Worm (Caenorhabditis elegans) whole organism, L4 larva: ENCODE results near the gene mnk-1.

Source experiments
- F10B5.3 ChIP-seq: sonication (generic microtip); optimal IDR thresholded peaks from 2 replicates; lab custom pipeline; 2016; ENCODE audit warnings: mild to moderate bottlenecking, missing genetic modification characterization, missing compliant biosample characterization
- F44E2.7 ChIP-seq: fragments of 200-800 bp; sonication (Bioruptor generic); IDR thresholded peaks from 2 replicates; pipeline ENCODE4 v2.1.2; 2022; ENCODE audit warnings: missing genetic modification characterization, missing compliant biosample characterization
- T20F7.1 ChIP-seq: fragments of 200-800 bp; sonication (Bioruptor generic); optimal IDR thresholded peaks from 2 replicates; lab custom pipeline; 2018; ENCODE audit warnings: mild to moderate bottlenecking, missing genetic modification characterization, missing compliant biosample characterization
- T26A8.4 ChIP-seq: fragments of 200-800 bp; sonication (Bioruptor generic); IDR thresholded peaks from 2 replicates; pipeline ENCODE4 v1.3.6; 2022; ENCODE audit warnings: missing genetic modification characterization, missing compliant biosample characterization
- Y48G9A.11 ChIP-seq: fragments of 200-800 bp; sonication (Bioruptor generic); IDR thresholded peaks from 2 replicates; pipeline ENCODE4 v1.3.6; 2022; ENCODE audit warnings: missing genetic modification reagents, missing genetic modification characterization, missing compliant biosample characterization
- Y5F2A.4 ChIP-seq: fragments of 200-800 bp; sonication (Bioruptor generic); optimal IDR thresholded peaks from 2 replicates; lab custom pipeline; 2018; ENCODE audit warnings: mild to moderate bottlenecking, missing genetic modification characterization, missing compliant biosample characterization
- aha-1 ChIP-seq: fragments of 150-350 bp; peaks from one replicate; lab custom pipeline; 2014; ENCODE audit warnings: missing biosample characterization, missing genetic modification characterization
- ceh-20 ChIP-seq: fragments of 200-800 bp; sonication (Bioruptor generic); IDR thresholded peaks from 2 replicates; pipeline ENCODE4 v1.3.6; 2022; ENCODE audit warnings: missing genetic modification reagents, missing genetic modification characterization, missing compliant biosample characterization
- ceh-32 ChIP-seq: sonication (generic microtip); optimal IDR thresholded peaks from 2 replicates; lab custom pipeline; 2016; ENCODE audit warnings: mild to moderate bottlenecking, missing genetic modification characterization, missing compliant biosample characterization; ENCODE audit not compliant: poor library complexity
- ceh-44 ChIP-seq: fragments of 200-800 bp; sonication (Bioruptor generic); IDR thresholded peaks from 2 replicates; pipeline ENCODE4 v1.3.6; 2022; ENCODE audit warnings: missing genetic modification reagents, missing genetic modification characterization, missing compliant biosample characterization
- ces-1 ChIP-seq: fragments of 150-350 bp; sonication (generic microtip); optimal IDR thresholded peaks from 4 replicates; lab custom pipeline; 2014; ENCODE audit warnings: missing biosample characterization, missing genetic modification reagents, missing genetic modification characterization
- daf-12 ChIP-seq: fragments of 150-350 bp; optimal IDR thresholded peaks from 2 replicates; lab custom pipeline; 2014; ENCODE audit warnings: missing biosample characterization, missing genetic modification reagents, missing genetic modification characterization
- daf-16 ChIP-seq, 3 experiments: sonication (generic microtip); optimal IDR thresholded peaks; 2 replicates each; lab custom pipeline; 2016 to 2017; ENCODE audit warnings: missing genetic modification characterization in 3 of 3, missing genetic modification reagents in 3 of 3, mild to moderate bottlenecking in 2 of 3, missing compliant biosample characterization in 2 of 3, missing biosample characterization in 1 of 3, moderate library complexity in 1 of 3
- daf-19 ChIP-seq: fragments of 200-800 bp; sonication (Bioruptor generic); conservative IDR thresholded peaks from 2 replicates; pipeline ENCODE4 v1.3.6; 2022; ENCODE audit warnings: missing genetic modification characterization, missing compliant biosample characterization
- dmd-6 ChIP-seq: fragments of 200-800 bp; sonication (Bioruptor generic); IDR thresholded peaks from 2 replicates; pipeline ENCODE4 v1.3.6; 2022; ENCODE audit warnings: missing genetic modification reagents, missing genetic modification characterization, missing compliant biosample characterization
- duxl-1 ChIP-seq: sonication (generic microtip); optimal IDR thresholded peaks from 2 replicates; lab custom pipeline; 2016; ENCODE audit warnings: mild to moderate bottlenecking, missing genetic modification characterization, moderate library complexity, missing compliant biosample characterization; ENCODE audit not compliant: poor library complexity
- dve-1 ChIP-seq: sonication (generic microtip); optimal IDR thresholded peaks from 2 replicates; lab custom pipeline; 2017; ENCODE audit warnings: antibody characterized with exemption, mild to moderate bottlenecking, missing genetic modification characterization, missing compliant biosample characterization; ENCODE audit not compliant: insufficient read depth
- fos-1 ChIP-seq: fragments of 150-350 bp; optimal IDR thresholded peaks from 2 replicates; lab custom pipeline; 2014; ENCODE audit warnings: missing biosample characterization, missing genetic modification characterization
- hlh-11 ChIP-seq: fragments of 200-800 bp; sonication (Bioruptor generic); optimal IDR thresholded peaks from 2 replicates; lab custom pipeline; 2018; ENCODE audit warnings: mild to moderate bottlenecking, missing genetic modification characterization, missing compliant biosample characterization
- hmg-1.1 ChIP-seq: fragments of 200-800 bp; sonication (Bioruptor generic); IDR thresholded peaks from 2 replicates; pipeline ENCODE4 v1.3.6; 2022; ENCODE audit warnings: missing genetic modification reagents, missing genetic modification characterization, missing compliant biosample characterization
- lim-7 ChIP-seq: fragments of 200-800 bp; sonication (Bioruptor generic); IDR thresholded peaks from 2 replicates; pipeline ENCODE4 v1.3.6; 2022; ENCODE audit warnings: missing genetic modification characterization, missing compliant biosample characterization
- lin-1 ChIP-seq: fragments of 200-800 bp; sonication (Bioruptor generic); IDR thresholded peaks from 2 replicates; pipeline ENCODE4 v1.3.6; 2022; ENCODE audit warnings: missing genetic modification reagents, missing genetic modification characterization, missing compliant biosample characterization
- lin-13 ChIP-seq: fragments of 150-350 bp; optimal IDR thresholded peaks from 2 replicates; lab custom pipeline; 2014; ENCODE audit warnings: missing biosample characterization, missing genetic modification reagents, missing genetic modification characterization
- lin-15B ChIP-seq: fragments of 150-350 bp; sonication (generic microtip); optimal IDR thresholded peaks from 3 replicates; lab custom pipeline; 2014; ENCODE audit warnings: missing biosample characterization, missing genetic modification characterization
- lin-29 ChIP-seq: fragments of 200-800 bp; sonication (Bioruptor generic); IDR thresholded peaks from 2 replicates; pipeline ENCODE4 v1.3.6; 2022; ENCODE audit warnings: missing genetic modification reagents, missing genetic modification characterization, missing compliant biosample characterization
- lin-39 ChIP-seq: fragments of 150-350 bp; optimal IDR thresholded peaks from 2 replicates; lab custom pipeline; 2014; ENCODE audit warnings: missing biosample characterization, missing genetic modification reagents, missing genetic modification characterization
- lsy-2 ChIP-seq, 2 experiments: fragments of 150-350 bp in 1 of 2; sonication (generic microtip) in 1 of 2; optimal IDR thresholded peaks; 2 replicates each; lab custom pipeline; 2014 to 2017; ENCODE audit warnings: missing biosample characterization in 2 of 2, missing genetic modification characterization in 2 of 2
- madf-5 ChIP-seq, 2 experiments: fragments of 200-800 bp; sonication (Bioruptor generic); IDR thresholded peaks; 2 replicates each; pipeline ENCODE4 v1.3.6; 2022; ENCODE audit warnings: missing compliant biosample characterization in 2 of 2, missing genetic modification characterization in 2 of 2
- nhr-102 ChIP-seq: sonication (generic microtip); optimal IDR thresholded peaks from 2 replicates; lab custom pipeline; 2016; ENCODE audit warnings: mild to moderate bottlenecking, missing genetic modification characterization, moderate library complexity, missing compliant biosample characterization
- nhr-11 ChIP-seq: fragments of 150-350 bp; optimal IDR thresholded peaks from 2 replicates; lab custom pipeline; 2014; ENCODE audit warnings: missing biosample characterization, missing genetic modification characterization
- nhr-25 ChIP-seq: sonication (generic microtip); optimal IDR thresholded peaks from 2 replicates; lab custom pipeline; 2017; ENCODE audit warnings: missing genetic modification characterization, mild to moderate bottlenecking, missing compliant biosample characterization, antibody characterized with exemption, moderate library complexity, borderline replicate concordance; ENCODE audit not compliant: insufficient read depth
- nhr-41 ChIP-seq: fragments of 200-800 bp; sonication (Bioruptor generic); IDR thresholded peaks from 2 replicates; pipeline ENCODE4 v1.3.6; 2022; ENCODE audit warnings: missing genetic modification reagents, missing genetic modification characterization, missing compliant biosample characterization
- nhr-76 ChIP-seq: fragments of 150-350 bp; optimal IDR thresholded peaks from 2 replicates; lab custom pipeline; 2014; ENCODE audit warnings: missing biosample characterization, missing genetic modification characterization
- nhr-77 ChIP-seq: fragments of 150-350 bp; optimal IDR thresholded peaks from 2 replicates; lab custom pipeline; 2014; ENCODE audit warnings: missing biosample characterization, missing genetic modification characterization
- sdz-12 ChIP-seq: fragments of 200-800 bp; sonication (Bioruptor generic); optimal IDR thresholded peaks from 2 replicates; lab custom pipeline; 2018; ENCODE audit warnings: mild to moderate bottlenecking, missing genetic modification characterization, missing compliant biosample characterization
- set-16 ChIP-seq: fragments of 200-800 bp; sonication (Bioruptor generic); IDR thresholded peaks from 2 replicates; pipeline ENCODE4 v1.3.6; 2022; ENCODE audit warnings: missing genetic modification reagents, missing genetic modification characterization, missing compliant biosample characterization
- snpc-1.2 ChIP-seq: fragments of 200-800 bp; sonication (Bioruptor generic); IDR thresholded peaks from 2 replicates; pipeline ENCODE4 v1.3.6; 2022; ENCODE audit warnings: missing genetic modification reagents, missing genetic modification characterization, missing compliant biosample characterization
- spr-3 ChIP-seq: fragments of 200-800 bp; sonication (Bioruptor generic); optimal IDR thresholded peaks from 2 replicates; lab custom pipeline; 2018; ENCODE audit warnings: mild to moderate bottlenecking, missing genetic modification characterization, missing compliant biosample characterization
- tra-1 ChIP-seq: fragments of 200-800 bp; sonication (Bioruptor generic); IDR thresholded peaks from 2 replicates; pipeline ENCODE4 v1.3.6; 2022; ENCODE audit warnings: missing genetic modification reagents, missing genetic modification characterization, missing compliant biosample characterization
- unc-130 ChIP-seq: sonication (generic microtip); optimal IDR thresholded peaks from 2 replicates; lab custom pipeline; 2016; ENCODE audit warnings: missing genetic modification reagents, missing genetic modification characterization, missing compliant biosample characterization
- unc-39 ChIP-seq: sonication (generic microtip); optimal IDR thresholded peaks from 2 replicates; lab custom pipeline; 2017; ENCODE audit warnings: missing biosample characterization, missing genetic modification characterization
- unc-62 ChIP-seq, 3 experiments: fragments of 150-350 bp in 1 of 3; sonication (generic microtip); optimal IDR thresholded peaks in 2 of 3; peaks in 1 of 3; 1 replicate in 1 of 3; 2 replicates in 2 of 3; lab custom pipeline; 2014 to 2017; ENCODE audit warnings: missing biosample characterization in 3 of 3, missing genetic modification characterization in 3 of 3, missing genetic modification reagents in 3 of 3, missing genotype in 1 of 3
- zfp-3 ChIP-seq: fragments of 200-800 bp; sonication (Bioruptor generic); conservative IDR thresholded peaks from 2 replicates; pipeline ENCODE4 v1.3.6; 2022; ENCODE audit warnings: missing genetic modification reagents, missing genetic modification characterization, missing compliant biosample characterization
- zip-2 ChIP-seq: fragments of 150-350 bp; optimal IDR thresholded peaks from 2 replicates; lab custom pipeline; 2014; ENCODE audit warnings: missing biosample characterization, missing genetic modification characterization
- ztf-11 ChIP-seq: fragments of 150-350 bp; optimal IDR thresholded peaks from 2 replicates; lab custom pipeline; 2014; ENCODE audit warnings: missing biosample characterization, missing genetic modification characterization

mnk-1 gene

DNA sequence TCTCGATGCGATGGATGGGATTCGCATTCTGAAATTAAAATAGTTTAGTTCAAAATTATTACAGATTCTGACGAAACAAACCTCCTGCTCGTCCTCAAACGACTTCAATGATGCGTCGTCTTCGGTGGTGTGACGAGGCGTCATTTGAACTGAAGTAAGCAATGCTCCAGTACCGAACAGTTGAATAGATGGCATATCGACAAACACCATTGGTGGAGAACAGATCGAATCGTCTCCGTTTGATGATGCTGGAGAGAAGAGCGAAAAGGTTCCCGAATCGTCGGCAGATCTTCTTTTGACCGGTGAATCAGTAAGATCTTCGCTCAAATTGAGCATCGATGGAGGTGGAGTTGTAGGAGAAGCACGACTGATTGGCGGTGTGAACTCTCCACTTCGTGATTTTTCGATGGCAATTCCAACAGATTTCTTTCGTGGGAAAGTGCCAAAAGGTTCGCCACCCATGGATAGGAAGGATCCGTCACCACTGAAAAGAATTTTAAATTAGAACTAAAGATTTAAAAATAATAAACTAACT is 10.4 kb downstream of the mnk-1 start (continued):
- TF ChIP-seq set-16 (GFP tag; lab: Robert Waterston, UW) (peak; percentile 38; the same call in 1 of the 2 replicates), nhr-25 (tag; lab: Kevin White, UChicago) (no peak), nhr-41 (no peak), ceh-44 (GFP tag; lab: Robert Waterston, UW) (no peak), unc-39 (tag; lab: Kevin White, UChicago) (no peak), F44E2.7 (no peak), duxl-1 (tag; lab: Kevin White, UChicago) (peak; percentile 25), dve-1 (tag; lab: Kevin White, UChicago) (peak; percentile 3), ceh-32 (tag; lab: Kevin White, UChicago) (no peak), ceh-20 (GFP tag; lab: Robert Waterston, UW) (no peak), Y48G9A.11 (GFP tag; lab: Robert Waterston, UW) (no peak), daf-16 (GFP tag; optimal IDR thresholded peaks at IDR 0.05; lab: Kevin White, UChicago) (no peak), daf-16 (tag; optimal IDR thresholded peaks at IDR 0.05; lab: Kevin White, UChicago) (no peak), lin-1 (GFP tag; lab: Robert Waterston, UW) (no peak), unc-130 (GFP tag; lab: Kevin White, UChicago) (no peak), aha-1 (peak; percentile 94), zip-2 (tag; lab: Kevin White, UChicago) (no peak), snpc-1.2 (no peak), hlh-11 (no peak), lim-7 (peak; percentile 2; the same call in 1 of the 2 replicates), nhr-11 (tag; lab: Kevin White, UChicago) (no peak), sdz-12 (GFP tag; lab: Kevin White, UChicago) (no peak), fos-1 (no peak)

DNA sequence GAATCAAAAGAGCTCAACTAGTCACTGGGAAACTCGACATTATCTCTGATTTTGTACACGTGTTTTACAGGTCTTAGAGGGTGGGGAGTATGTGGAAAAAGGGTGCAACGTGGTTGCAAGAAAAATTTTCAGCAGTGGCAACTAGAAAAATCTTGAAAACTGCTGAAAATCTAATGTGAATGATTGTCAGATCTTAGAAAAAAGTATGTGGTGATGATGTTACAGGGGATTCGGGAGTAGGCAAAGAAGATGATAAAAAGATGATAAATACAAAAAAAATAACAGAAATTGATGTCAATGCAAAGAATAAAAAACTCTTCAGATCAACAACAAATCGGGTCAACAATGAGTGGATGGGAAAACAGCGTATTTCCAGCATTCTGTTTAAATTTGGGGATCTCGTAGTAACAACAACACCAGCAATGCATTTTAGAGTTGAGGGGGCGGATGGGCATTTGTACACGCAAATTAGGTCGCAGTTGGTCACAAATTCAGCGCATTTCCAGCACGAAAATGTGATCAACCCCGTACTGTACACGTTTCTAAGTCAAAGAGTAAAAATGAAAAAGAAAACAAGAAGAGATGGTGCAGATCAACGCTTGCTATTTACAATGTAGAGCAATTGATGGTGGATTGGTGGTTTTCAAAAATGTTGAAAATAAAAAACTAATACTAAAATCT is 11.2 kb downstream of the mnk-1 start:
- TF ChIP-seq lin-39 (tag; lab: Kevin White, UChicago) (no peak), nhr-77 (tag; lab: Kevin White, UChicago) (peak; percentile 57), nhr-102 (tag; lab: Kevin White, UChicago) (no peak), hmg-1.1 (GFP tag; lab: Robert Waterston, UW) (no peak; the same call in 1 of the 2 replicates), nhr-11 (tag; lab: Kevin White, UChicago) (peak; percentile 45), madf-5 (GFP tag; IDR thresholded peaks at IDR 0.05; lab: Robert Waterston, UW) (0 out of 4 replicates have a peak, but pooled peaks of 1 of the 2 experiments have one; percentile 41), lin-1 (GFP tag; lab: Robert Waterston, UW) (no peak), unc-62 (GFP tag; optimal IDR thresholded peaks at IDR 0.05 in 1 of 2; lab: Kevin White, UChicago) (peak in 1 of 2 experiments; percentile 22), unc-62 (tag; optimal IDR thresholded peaks at IDR 0.05; lab: Kevin White, UChicago) (no peak), dmd-6 (GFP tag; lab: Robert Waterston, UW) (peak; percentile 14), T20F7.1 (GFP tag; lab: Kevin White, UChicago) (peak; percentile 35), spr-3 (GFP tag; lab: Kevin White, UChicago) (no peak), duxl-1 (tag; lab: Kevin White, UChicago) (peak; percentile 42), Y48G9A.11 (GFP tag; lab: Robert Waterston, UW) (no peak; the same call in 1 of the 2 replicates), lsy-2 (tag; optimal IDR thresholded peaks at IDR 0.05; lab: Kevin White, UChicago) (peak in 1 of 2 experiments; percentile 2), unc-39 (tag; lab: Kevin White, UChicago) (peak; percentile 2), Y5F2A.4 (peak; percentile 8), nhr-76 (tag; lab: Kevin White, UChicago) (no peak), F44E2.7 (peak; percentile 80), lin-29 (GFP tag; lab: Robert Waterston, UW) (peak; percentile 37; the same call in 1 of the 2 replicates), daf-16 (GFP tag; optimal IDR thresholded peaks at IDR 0.05; lab: Kevin White, UChicago) (peak in 1 of 2 experiments; percentile 42), daf-16 (tag; optimal IDR thresholded peaks at IDR 0.05; lab: Kevin White, UChicago) (no peak), lin-13 (peak; percentile 40), daf-19 (GFP tag; lab: Robert Waterston, UW) (no peak), zfp-3 (GFP tag; lab: Robert Waterston, UW) (peak; percentile 61; the same call in 1 of the 2 replicates), T26A8.4 (peak; percentile 6; the same call in 1 of the 2 replicates), F10B5.3 (tag; lab: Kevin White, UChicago) (no peak), ztf-11 (tag; lab: Kevin White, UChicago) (no peak), tra-1 (GFP tag; lab: Robert Waterston, UW) (0 out of 2 replicates have a peak, but pooled peaks have one; percentile 50), lin-15B (peak; percentile 2), ces-1 (no peak), daf-12 (tag; lab: Kevin White, UChicago) (no peak)
